Worm (Caenorhabditis elegans): ENCODE data around the gene cyp-35A1.

- no peak for TF ChIP-seq mdl-1 (tag; optimal IDR thresholded peaks at IDR 0.05)
- TF ChIP-seq ztf-11 (tag; optimal IDR thresholded peaks at IDR 0.05), result no peak
- no peak for TF ChIP-seq mep-1 (tag; optimal IDR thresholded peaks at IDR 0.05)
- TF ChIP-seq hlh-4 (tag; optimal IDR thresholded peaks at IDR 0.05), result no peak
These were observed 17.8 kb upstream of the cyp-35A1 start, which contains the start of gene srsx-24 for ce11 chrV:7379384-7379783.

All from whole organism, L1 larva.